Fruit fly (Drosophila melanogaster): ENCODE data around the gene CG6678.

The CG6678 gene

DNA sequence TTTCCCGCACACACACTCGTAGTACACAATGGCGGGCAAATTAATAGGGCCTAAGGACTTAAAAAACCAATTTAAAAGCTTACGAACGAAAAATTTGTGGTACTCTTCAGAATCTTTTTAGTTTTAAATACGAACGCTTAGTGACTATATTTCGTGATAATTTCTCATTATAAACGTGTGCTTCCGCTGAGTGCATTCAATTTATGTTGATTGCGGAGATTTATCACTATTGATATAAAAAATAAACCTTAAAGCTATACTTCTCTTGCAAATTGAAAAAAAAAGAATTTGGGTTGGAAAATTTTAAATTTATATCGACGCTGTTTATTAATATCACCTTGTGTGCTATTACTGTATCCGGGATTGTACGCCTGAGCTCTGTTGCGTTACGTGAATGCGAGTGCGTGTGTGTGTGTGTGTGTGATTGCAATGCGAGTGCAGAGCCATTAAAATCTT, 37.8 kb upstream of the CG6678 start (continued):
- TF ChIP-seq insv (GFP tag; optimal IDR thresholded peaks at IDR 0.05) (no peak), CG18599 (GFP tag; optimal IDR thresholded peaks at IDR 0.05) (peak; percentile 56), CG15269 (tag; optimal IDR thresholded peaks at IDR 0.05) (peak; percentile 61), dan (GFP tag; IDR thresholded peaks at IDR 0.05) (no peak), fd102C (GFP tag; optimal IDR thresholded peaks at IDR 0.05) (peak; percentile 12), ssp (GFP tag; IDR thresholded peaks at IDR 0.05) (peak; percentile 27; the same call in 1 of the 2 replicates), CG6683 (GFP tag; optimal IDR thresholded peaks at IDR 0.05) (peak; percentile 9), danr (GFP tag; IDR thresholded peaks at IDR 0.05) (no peak), ERR (GFP tag; optimal IDR thresholded peaks at IDR 0.05) (no peak), CG16863 (GFP tag; optimal IDR thresholded peaks at IDR 0.05) (peak; percentile 67), rib (GFP tag; IDR thresholded peaks at IDR 0.05) (no peak), CG8924 (tag; optimal IDR thresholded peaks at IDR 0.05) (peak; percentile 84), Doc2 (GFP tag; IDR thresholded peaks at IDR 0.05) (no peak), CG17612 (GFP tag; IDR thresholded peaks at IDR 0.05) (no peak), CG3726 (GFP tag; IDR thresholded peaks at IDR 0.05) (no peak), CG9797 (GFP tag; optimal IDR thresholded peaks at IDR 0.05) (no peak), fd64A (GFP tag; optimal IDR thresholded peaks at IDR 0.05) (no peak), HLH3B (GFP tag; IDR thresholded peaks at IDR 0.05) (peak; percentile 52; the same call in 1 of the 2 replicates), CG14050 (GFP tag; IDR thresholded peaks at IDR 0.05) (peak; percentile 21; the same call in 2 of the 3 replicates), klu (GFP tag; IDR thresholded peaks at IDR 0.05) (no peak), cas (GFP tag; IDR thresholded peaks at IDR 0.05) (no peak), eyg (GFP tag; optimal IDR thresholded peaks at IDR 0.05) (peak; percentile 27), CG8290 (GFP tag; optimal IDR thresholded peaks at IDR 0.05) (peak; percentile 9), CG8290 (tag; optimal IDR thresholded peaks at IDR 0.05) (peak in 1 of 2 experiments; percentile 20), CG3838 (GFP tag; optimal IDR thresholded peaks at IDR 0.05) (no peak), CG6765 (GFP tag; optimal IDR thresholded peaks at IDR 0.05) (no peak), CG30403 (GFP tag; optimal IDR thresholded peaks at IDR 0.05) (peak; percentile 80), CG16815 (GFP tag; optimal IDR thresholded peaks at IDR 0.05) (peak; percentile 63), E2f2 (GFP tag; IDR thresholded peaks at IDR 0.05) (no peak), crol (GFP tag; IDR thresholded peaks at IDR 0.05) (no peak), Hr51 (GFP tag; optimal IDR thresholded peaks at IDR 0.05) (peak; percentile 13 to 81), Rfx (GFP tag; IDR thresholded peaks at IDR 0.05) (no peak; the same call in 1 of the 2 replicates), CG11504 (tag; optimal IDR thresholded peaks at IDR 0.05) (peak; percentile 87), Six4 (GFP tag; optimal IDR thresholded peaks at IDR 0.05) (peak; percentile 75), fd3F (GFP tag; optimal IDR thresholded peaks at IDR 0.05) (no peak), Aef1 (GFP tag; IDR thresholded peaks at IDR 0.05) (no peak), CG6254 (GFP tag; optimal IDR thresholded peaks at IDR 0.05) (peak; percentile 65), CG12299 (tag; optimal IDR thresholded peaks at IDR 0.05) (peak; percentile 41), ttk (GFP tag; IDR thresholded peaks at IDR 0.05) (0 out of 2 replicates have a peak, but pooled peaks have one; percentile 56), CG5953 (GFP tag; IDR thresholded peaks at IDR 0.05) (no peak), Sry-δ (GFP tag; optimal IDR thresholded peaks at IDR 0.05) (peak; percentile 33), gsb-n (tag; optimal IDR thresholded peaks at IDR 0.05) (peak; percentile 56), jing (GFP tag; optimal IDR thresholded peaks at IDR 0.05) (peak; percentile 1), CG32772 (GFP tag; IDR thresholded peaks at IDR 0.05) (no peak), CG13287 (GFP tag; IDR thresholded peaks at IDR 0.05; ENCODE audit: partially characterized antibody) (no peak), CG16779 (GFP tag; IDR thresholded peaks at IDR 0.05) (no peak), Sry-β (GFP tag; optimal IDR thresholded peaks at IDR 0.05) (peak; percentile 14), CG11560 (tag; IDR thresholded peaks at IDR 0.05) (no peak), Oli (tag; optimal IDR thresholded peaks at IDR 0.05) (peak; percentile 78), CG12769 (tag; optimal IDR thresholded peaks at IDR 0.05) (no peak), CG7928 (GFP tag; optimal IDR thresholded peaks at IDR 0.05) (no peak), bowl (GFP tag; IDR thresholded peaks at IDR 0.05) (no peak)
